Fruit fly (Drosophila melanogaster) whole organism, embryonic: ENCODE data around the gene CG13455.

Experiments
- Aef1 ChIP-seq: fragments of 200-800 bp; sonication (Bioruptor generic); IDR thresholded peaks from 3 replicates; pipeline ENCODE4 v1.3.6; 2022; ENCODE audit warnings: missing biosample characterization, missing genetic modification characterization
- B-H2 ChIP-seq: fragments of 200-800 bp; sonication (Bioruptor generic); optimal IDR thresholded peaks from 2 replicates; lab custom pipeline; 2018; ENCODE audit warnings: missing biosample characterization, mild to moderate bottlenecking, missing genetic modification characterization
- Blimp-1 ChIP-seq: fragments of 200-800 bp; sonication (Bioruptor generic); optimal IDR thresholded peaks from 3 replicates; lab custom pipeline; 2018; ENCODE audit warnings: missing biosample characterization, missing genetic modification characterization, mild to moderate bottlenecking, moderate library complexity, missing genetic modification reagents
- CG12391 ChIP-seq: fragments of 200-800 bp; sonication (Bioruptor generic); optimal IDR thresholded peaks from 3 replicates; lab custom pipeline; 2018; ENCODE audit warnings: missing biosample characterization, mild to moderate bottlenecking, missing genetic modification characterization, moderate library complexity
- CG14441 ChIP-seq: fragments of 200-800 bp; sonication (Bioruptor generic); IDR thresholded peaks from 2 replicates; pipeline ENCODE4 v1.3.6; 2022; ENCODE audit warnings: missing biosample characterization, missing genetic modification characterization
- CG1602 ChIP-seq: fragments of 200-800 bp; sonication (Bioruptor generic); optimal IDR thresholded peaks from 3 replicates; lab custom pipeline; 2016; ENCODE audit warnings: missing biosample characterization, missing genetic modification characterization
- CG18262 ChIP-seq: fragments of 200-800 bp; optimal IDR thresholded peaks from 3 replicates; lab custom pipeline; 2019; ENCODE audit warnings: missing biosample characterization, mild to moderate bottlenecking, missing genetic modification characterization, moderate library complexity
- CG18599 ChIP-seq: fragments of 200-800 bp; sonication (Bioruptor generic); optimal IDR thresholded peaks from 3 replicates; lab custom pipeline; 2017; ENCODE audit warnings: missing biosample characterization, missing genetic modification characterization, mild to moderate bottlenecking, moderate library complexity, missing genetic modification reagents
- CG2712 ChIP-seq: fragments of 200-800 bp; optimal IDR thresholded peaks from 3 replicates; lab custom pipeline; 2019; ENCODE audit warnings: missing biosample characterization, mild to moderate bottlenecking, missing genetic modification characterization, moderate library complexity
- CG34422 ChIP-seq: fragments of 200-800 bp; sonication (Bioruptor generic); IDR thresholded peaks from 3 replicates; pipeline ENCODE4 v1.3.6; 2022; ENCODE audit warnings: missing biosample characterization, missing genetic modification characterization
- CG4404 ChIP-seq: fragments of 200-800 bp; sonication (Bioruptor generic); IDR thresholded peaks from 2 replicates; pipeline ENCODE4 v1.3.6; 2022; ENCODE audit warnings: missing biosample characterization, missing genetic modification characterization
- CG6813 ChIP-seq: fragments of 200-800 bp; sonication (Bioruptor generic); optimal IDR thresholded peaks from 2 replicates; lab custom pipeline; 2017; ENCODE audit warnings: missing biosample characterization, missing genetic modification characterization, mild to moderate bottlenecking, moderate library complexity, missing genetic modification reagents
- D19A ChIP-seq: fragments of 200-800 bp; optimal IDR thresholded peaks from 3 replicates; lab custom pipeline; 2019; ENCODE audit warnings: missing biosample characterization, mild to moderate bottlenecking, missing genetic modification characterization, moderate library complexity
- D19B ChIP-seq: fragments of 200-800 bp; sonication (Bioruptor generic); optimal IDR thresholded peaks from 2 replicates; lab custom pipeline; 2017; ENCODE audit warnings: missing biosample characterization, mild to moderate bottlenecking, missing genetic modification characterization
- Ets65A ChIP-seq: fragments of 200-800 bp; sonication (Bioruptor generic); peaks from one replicate; lab custom pipeline; 2016; ENCODE audit warnings: missing biosample characterization, missing genetic modification characterization
- GATAe ChIP-seq: fragments of 200-800 bp; sonication (Bioruptor generic); conservative IDR thresholded peaks from 2 replicates; pipeline ENCODE4 v1.3.6; 2022; ENCODE audit warnings: missing biosample characterization, missing genetic modification characterization
- H15 ChIP-seq: fragments of 200-800 bp; sonication (Bioruptor generic); IDR thresholded peaks from 3 replicates; pipeline ENCODE4 v1.3.6; 2022; ENCODE audit warnings: missing biosample characterization, missing genetic modification characterization
- Hey ChIP-seq: fragments of 200-800 bp; sonication (Bioruptor generic); optimal IDR thresholded peaks from 3 replicates; lab custom pipeline; 2018; ENCODE audit warnings: missing biosample characterization, mild to moderate bottlenecking, missing genetic modification characterization
- Med ChIP-seq: fragments of 200-800 bp; sonication (Bioruptor generic); peaks from one replicate; lab custom pipeline; 2016; ENCODE audit warnings: missing biosample characterization, missing genetic modification characterization, mild to moderate bottlenecking, inconsistent platforms, moderate library complexity
- Mrtf ChIP-seq: fragments of 200-800 bp; sonication (Bioruptor generic); IDR thresholded peaks from 3 replicates; pipeline ENCODE4 v1.3.6; 2022; ENCODE audit warnings: missing biosample characterization, missing genetic modification characterization
- Pdp1 ChIP-seq, 2 experiments: fragments of 200-800 bp; sonication (Bioruptor generic); optimal IDR thresholded peaks; 3 replicates each; lab custom pipeline; 2016; ENCODE audit warnings: missing biosample characterization in 2 of 2, missing genetic modification characterization in 2 of 2, mild to moderate bottlenecking in 1 of 2, moderate library complexity in 1 of 2
- Sox102F ChIP-seq: fragments of 200-800 bp; sonication (Bioruptor generic); optimal IDR thresholded peaks from 2 replicates; lab custom pipeline; 2018; ENCODE audit warnings: missing biosample characterization, mild to moderate bottlenecking, missing genetic modification characterization, moderate library complexity
- Vsx1 ChIP-seq: fragments of 200-800 bp; sonication (Bioruptor generic); optimal IDR thresholded peaks from 2 replicates; lab custom pipeline; 2017; ENCODE audit warnings: missing biosample characterization, mild to moderate bottlenecking, missing genetic modification characterization, missing genetic modification reagents
- chinmo ChIP-seq: fragments of 200-800 bp; sonication (Bioruptor generic); IDR thresholded peaks from 4 replicates; pipeline ENCODE4 v1.3.6; 2022; ENCODE audit warnings: missing biosample characterization, missing genetic modification characterization; ENCODE audit not compliant: partially characterized antibody
- cwo ChIP-seq: fragments of 200-800 bp; sonication (Bioruptor generic); optimal IDR thresholded peaks from 3 replicates; lab custom pipeline; 2017; ENCODE audit warnings: missing biosample characterization, missing genetic modification characterization, mild to moderate bottlenecking, moderate library complexity, missing genetic modification reagents
- dmrt99B ChIP-seq: fragments of 200-800 bp; sonication (Bioruptor generic); optimal IDR thresholded peaks from 2 replicates; lab custom pipeline; 2018; ENCODE audit warnings: missing biosample characterization, mild to moderate bottlenecking, missing genetic modification characterization, moderate library complexity
- exex ChIP-seq: fragments of 200-800 bp; sonication (Bioruptor generic); optimal IDR thresholded peaks from 4 replicates; lab custom pipeline; 2018; ENCODE audit warnings: missing biosample characterization, mild to moderate bottlenecking, missing genetic modification characterization, moderate library complexity
- gcm ChIP-seq: fragments of 200-800 bp; sonication (Bioruptor generic); optimal IDR thresholded peaks from 2 replicates; lab custom pipeline; 2019; ENCODE audit warnings: missing biosample characterization, mild to moderate bottlenecking, missing genetic modification characterization, moderate library complexity
- gem ChIP-seq: fragments of 200-800 bp; sonication (Bioruptor generic); optimal IDR thresholded peaks from 2 replicates; lab custom pipeline; 2019; ENCODE audit warnings: missing biosample characterization, mild to moderate bottlenecking, missing genetic modification characterization, moderate library complexity
- grau ChIP-seq: fragments of 200-800 bp; optimal IDR thresholded peaks from 3 replicates; lab custom pipeline; 2019; ENCODE audit warnings: missing biosample characterization, mild to moderate bottlenecking, missing genetic modification characterization, moderate library complexity
- grn ChIP-seq: fragments of 200-800 bp; sonication (Bioruptor generic); optimal IDR thresholded peaks from 3 replicates; lab custom pipeline; 2017; ENCODE audit warnings: missing biosample characterization, missing genetic modification characterization
- lab ChIP-seq: fragments of 200-800 bp; sonication (Bioruptor generic); optimal IDR thresholded peaks from 3 replicates; lab custom pipeline; 2017; ENCODE audit warnings: missing biosample characterization, missing genetic modification characterization, mild to moderate bottlenecking, moderate library complexity, missing genetic modification reagents
- mirr ChIP-seq: fragments of 200-800 bp; sonication (Bioruptor generic); optimal IDR thresholded peaks from 3 replicates; lab custom pipeline; 2018; ENCODE audit warnings: missing biosample characterization, mild to moderate bottlenecking, missing genetic modification characterization
- row ChIP-seq: fragments of 200-800 bp; sonication (Bioruptor generic); IDR thresholded peaks from 3 replicates; pipeline ENCODE4 v1.3.6; 2022; ENCODE audit warnings: missing biosample characterization, missing genetic modification characterization
- sens ChIP-seq: fragments of 200-800 bp; sonication (Bioruptor generic); peaks from one replicate; lab custom pipeline; 2016; ENCODE audit warnings: missing biosample characterization, missing genetic modification characterization
- sqz ChIP-seq: fragments of 200-800 bp; sonication (Bioruptor generic); optimal IDR thresholded peaks from 3 replicates; lab custom pipeline; 2018; ENCODE audit warnings: missing biosample characterization, mild to moderate bottlenecking, missing genetic modification characterization
- sug ChIP-seq: fragments of 200-800 bp; optimal IDR thresholded peaks from 2 replicates; lab custom pipeline; 2019; ENCODE audit warnings: missing biosample characterization, mild to moderate bottlenecking, missing genetic modification characterization, moderate library complexity
- zfh1 ChIP-seq: fragments of 200-800 bp; sonication (Bioruptor generic); IDR thresholded peaks from 3 replicates; pipeline ENCODE4 v1.3.6; 2022; ENCODE audit warnings: missing biosample characterization, missing genetic modification characterization

Gene CG13455

dm6 chr3L:15537916-15538581 is 41.7 kb downstream of the CG13455 start (continued):
- TF ChIP-seq Hey (tag; lab: Kevin White, UChicago) (no peak), CG12391 (peak; percentile 81), CG6813 (GFP tag; lab: Kevin White, UChicago) (peak; percentile 24), Mrtf (GFP tag; lab: Robert Waterston, UW) (no peak), Aef1 (GFP tag; lab: Robert Waterston, UW) (0 out of 3 replicates have a peak, but pooled peaks have one; percentile 10)

dm6 chr3L:15538582-15539490 is 42.5 kb downstream of the CG13455 start:
- TF ChIP-seq CG2712 (peak; percentile 6), CG4404 (GFP tag; lab: Robert Waterston, UW) (no peak), H15 (GFP tag; lab: Robert Waterston, UW) (no peak), CG34422 (GFP tag; lab: Robert Waterston, UW) (peak; percentile 39; the same call in 1 of the 3 replicates), exex (tag; lab: Kevin White, UChicago) (peak; percentile 88), Vsx1 (peak; percentile 55), gem (tag; lab: Kevin White, UChicago) (peak; percentile 22), Pdp1 (GFP tag; optimal IDR thresholded peaks at IDR 0.05; lab: Kevin White, UChicago) (peak in 1 of 2 experiments; percentile 35), chinmo (GFP tag; lab: Robert Waterston, UW) (0 out of 4 replicates have a peak, but pooled peaks have one; percentile 20), zfh1 (GFP tag; lab: Robert Waterston, UW) (no peak), CG18262 (peak; percentile 18), grn (GFP tag; lab: Kevin White, UChicago) (peak; percentile 86), dmrt99B (tag; lab: Kevin White, UChicago) (peak; percentile 1), CG18599 (peak; percentile 12), Ets65A (GFP tag; lab: Kevin White, UChicago) (peak; percentile 40), Blimp-1 (GFP tag; lab: Kevin White, UChicago) (peak; percentile 1), Sox102F (GFP tag; lab: Kevin White, UChicago) (peak; percentile 35), sqz (GFP tag; lab: Kevin White, UChicago) (peak; percentile 77), sens (GFP tag; lab: Kevin White, UChicago) (peak; percentile 45), grau (tag; lab: Kevin White, UChicago) (no peak), gcm (GFP tag; lab: Kevin White, UChicago) (no peak), GATAe (GFP tag; lab: Robert Waterston, UW) (peak; percentile 63; the same call in 1 of the 2 replicates), CG14441 (0 out of 2 replicates have a peak, but pooled peaks have one; percentile 38), D19A (peak; percentile 72), D19B (GFP tag; lab: Kevin White, UChicago) (peak; percentile 61), mirr (GFP tag; lab: Kevin White, UChicago) (peak; percentile 41), B-H2 (GFP tag; lab: Kevin White, UChicago) (no peak), sug (tag; lab: Kevin White, UChicago) (peak; percentile 35), lab (GFP tag; lab: Kevin White, UChicago) (peak; percentile 2), cwo (peak; percentile 84), row (GFP tag; lab: Robert Waterston, UW) (peak; percentile 44; the same call in 2 of the 3 replicates), CG1602 (GFP tag; lab: Kevin White, UChicago) (no peak), Med (GFP tag; lab: Kevin White, UChicago) (peak; percentile 21)
